Worm (Caenorhabditis elegans): ENCODE data around the gene srh-24.

DNA sequence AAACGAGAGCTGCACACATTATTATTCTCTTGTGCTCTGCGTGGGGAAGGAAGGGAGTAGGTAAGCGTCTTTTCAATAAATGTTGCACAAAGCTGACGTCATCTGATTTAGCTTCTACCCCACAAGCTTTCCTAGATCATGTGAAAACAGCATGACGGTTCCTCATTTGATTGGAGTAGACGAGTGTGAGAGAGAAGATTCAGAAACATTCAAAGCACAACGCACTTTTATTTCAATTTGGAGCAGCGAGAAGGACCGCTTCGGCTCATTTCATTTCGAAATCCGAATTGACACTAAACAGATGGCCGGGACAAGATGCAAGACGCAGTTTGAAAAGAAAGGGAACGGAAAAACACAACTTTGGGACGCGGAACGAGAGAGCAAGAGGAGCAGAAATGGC is 43.5 kb upstream of the srh-24 start:
- TF ChIP-seq D1046.2 (GFP tag; IDR thresholded peaks at IDR 0.05), result no peak
- TF ChIP-seq egl-27 (tag; optimal IDR thresholded peaks at IDR 0.05), result no peak
- TF ChIP-seq ceh-20 (GFP tag; IDR thresholded peaks at IDR 0.05), result no peak
- no peak for TF ChIP-seq pha-4 (GFP tag; IDR thresholded peaks at IDR 0.05)
- no peak for TF ChIP-seq pha-4 (tag; optimal IDR thresholded peaks at IDR 0.05)
- TF ChIP-seq snpc-4 (tag; optimal IDR thresholded peaks at IDR 0.05), result no peak
- no peak for TF ChIP-seq aly-2 (tag; optimal IDR thresholded peaks at IDR 0.05)
- TF ChIP-seq unc-62 (GFP tag; optimal IDR thresholded peaks at IDR 0.05 in 1 of 2), result no peak
- no peak for TF ChIP-seq unc-62 (tag; optimal IDR thresholded peaks at IDR 0.05)
- TF ChIP-seq ceh-82 (tag; optimal IDR thresholded peaks at IDR 0.05), result no peak
- TF ChIP-seq nhr-6 (tag; optimal IDR thresholded peaks at IDR 0.05), result no peak
- no peak for TF ChIP-seq skn-1 (tag; optimal IDR thresholded peaks at IDR 0.05)
- TF ChIP-seq R02D3.7 (tag; optimal IDR thresholded peaks at IDR 0.05), result no peak
